Fruit fly (Drosophila melanogaster) whole organism: Measurements from ENCODE around the gene yrt.

Experiments used
- CG8478 ChIP-seq: fragments of >200 bp; optimal IDR thresholded peaks from 2 replicates; lab custom pipeline; 2018; ENCODE audit warnings: inconsistent platforms
- Dll ChIP-seq: fragments of >200 bp; optimal IDR thresholded peaks from 2 replicates; lab custom pipeline; 2017
- EcR ChIP-seq, 2 experiments: fragments of >200 bp; optimal IDR thresholded peaks; 2 replicates each; lab custom pipeline; 2017; ENCODE audit warnings: missing biosample characterization in 2 of 2, missing genetic modification characterization in 2 of 2, missing genetic modification reagents in 2 of 2
- pan ChIP-seq: fragments of >200 bp; optimal IDR thresholded peaks from 2 replicates; lab custom pipeline; 2017
- psq ChIP-seq: fragments of >200 bp; optimal IDR thresholded peaks from 2 replicates; lab custom pipeline; 2017
- usp ChIP-seq: fragments of >200 bp; optimal IDR thresholded peaks from 2 replicates; lab custom pipeline; 2017; ENCODE audit warnings: missing biosample characterization, missing genetic modification characterization, mixed read lengths

The yrt gene

DNA sequence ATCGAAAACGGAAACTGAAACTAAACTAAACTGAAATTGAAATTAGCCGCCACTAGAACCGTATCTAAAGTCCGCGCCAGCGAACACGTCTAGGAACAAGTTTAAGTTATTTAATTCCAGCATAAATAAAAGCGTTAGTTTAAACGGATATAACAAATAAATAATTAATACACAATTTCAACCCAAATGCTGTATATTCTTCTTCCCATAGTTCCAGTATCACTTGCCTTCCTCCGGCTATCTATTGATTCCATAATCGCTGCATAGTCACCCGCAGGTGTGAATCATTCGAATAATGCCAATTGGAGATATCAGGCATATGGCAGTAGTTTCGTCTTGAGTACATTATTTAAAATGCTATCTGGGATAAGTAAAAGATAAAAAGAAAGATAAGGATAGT is 49.7 kb downstream of the yrt start:
- TF ChIP-seq pan (lab: Kevin White, UChicago) (no peak), psq (lab: Kevin White, UChicago) (no peak), EcR (GFP tag; optimal IDR thresholded peaks at IDR 0.05; lab: Kevin White, UChicago) (no peak), usp (GFP tag; lab: Kevin White, UChicago) (no peak), CG8478 (lab: Kevin White, UChicago) (no peak), Dll (lab: Kevin White, UChicago) (no peak)

DNA sequence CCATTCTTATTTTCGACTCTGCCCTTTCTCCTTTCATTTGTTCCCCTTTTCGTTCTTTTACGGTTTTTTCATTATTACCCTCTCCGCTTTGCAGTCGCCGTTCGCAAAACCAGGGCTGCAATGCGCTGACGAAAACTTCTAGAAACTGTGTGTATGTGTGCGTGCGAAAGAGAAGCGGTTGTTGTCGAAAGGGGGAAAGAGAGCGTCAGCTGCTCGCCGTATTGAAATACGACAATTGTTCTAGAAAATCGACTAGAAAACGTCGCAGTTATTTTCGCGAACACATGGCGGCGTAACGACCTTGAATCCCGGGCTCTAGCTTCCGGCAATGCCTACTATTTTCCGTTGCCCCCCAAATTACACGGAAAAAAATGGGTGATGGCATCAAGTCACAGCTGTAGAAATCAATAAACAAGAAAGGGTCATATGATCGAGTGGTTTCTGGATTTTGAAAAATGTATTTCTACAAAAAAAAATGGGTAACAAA is 52.1 kb downstream of the yrt start:
- no peak for TF ChIP-seq pan (lab: Kevin White, UChicago)
- no peak for TF ChIP-seq psq (lab: Kevin White, UChicago)
- no peak for TF ChIP-seq EcR (GFP tag; optimal IDR thresholded peaks at IDR 0.05; lab: Kevin White, UChicago)
- no peak for TF ChIP-seq CG8478 (lab: Kevin White, UChicago)
- no peak for TF ChIP-seq Dll (lab: Kevin White, UChicago)
- TF ChIP-seq usp (GFP tag; lab: Kevin White, UChicago): no peak

DNA sequence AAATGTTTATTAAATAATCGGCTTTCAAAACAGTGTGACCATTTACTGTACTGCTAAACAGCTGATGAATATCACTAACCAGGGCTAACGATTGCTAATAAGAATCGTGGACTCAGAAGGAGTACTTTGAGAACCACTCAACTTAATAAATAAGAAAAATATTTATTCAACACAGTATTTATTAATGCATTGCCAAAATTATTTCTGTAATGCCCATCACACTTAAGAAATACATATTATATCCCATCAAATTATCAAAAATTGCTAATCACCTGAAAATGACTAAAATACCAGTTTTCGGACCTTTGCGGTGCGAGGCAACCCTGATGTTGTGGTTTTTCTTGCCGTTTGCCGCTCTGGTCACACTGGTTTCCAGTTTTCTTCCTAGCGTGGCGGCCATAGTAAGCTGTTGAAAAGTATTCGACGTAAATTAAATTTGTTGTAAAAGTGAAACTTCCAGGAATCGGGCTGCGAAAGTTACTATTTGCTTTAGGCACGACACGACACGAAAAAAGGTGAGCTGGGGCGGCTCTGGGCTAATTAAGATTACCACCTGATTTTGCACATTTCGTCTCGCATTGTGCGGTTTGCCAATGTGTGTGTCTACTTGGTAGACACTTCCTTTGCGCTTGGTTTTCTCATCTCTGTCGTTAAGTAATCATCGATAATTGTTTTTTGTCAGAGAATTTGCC is 52.9 kb downstream of the yrt start, which contains the start of the genes mRpS21 and Droj2:
Gene mRpS21, minus strand, starts transcription at position 66 of the 692 bp plus-strand sequence.
Gene Droj2, plus strand, starts transcription at position 363 of the 692 bp plus-strand sequence.
- TF ChIP-seq CG8478 (lab: Kevin White, UChicago) (no peak), pan (lab: Kevin White, UChicago) (no peak), EcR (GFP tag; optimal IDR thresholded peaks at IDR 0.05; lab: Kevin White, UChicago) (no peak), usp (GFP tag; lab: Kevin White, UChicago) (no peak), psq (lab: Kevin White, UChicago) (no peak), Dll (lab: Kevin White, UChicago) (no peak)

DNA sequence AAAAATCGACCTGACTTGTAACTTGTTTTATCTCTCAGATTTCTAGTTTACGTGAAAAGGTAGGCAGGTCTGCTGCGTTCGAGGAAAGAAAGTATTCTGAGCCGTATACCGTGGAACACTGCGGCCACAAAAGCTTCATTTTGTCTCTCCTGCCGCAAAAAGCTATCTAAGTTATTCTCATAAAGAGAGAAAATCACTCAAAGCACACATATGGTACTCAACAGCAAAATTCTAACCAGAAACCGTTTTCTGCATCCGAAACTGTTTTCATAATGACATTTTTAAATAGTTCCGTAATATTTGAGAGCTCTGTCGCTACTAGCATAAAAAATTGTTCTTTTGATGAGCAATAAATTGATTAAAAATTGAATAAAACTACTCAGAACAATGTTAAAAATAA is 55.1 kb downstream of the yrt start, which contains the start of the genes CG9813 and CG8870:
Gene CG9813, minus strand, starts transcription at position 101 of the 400 bp plus-strand sequence.
Gene CG8870, plus strand, starts transcription at position 168 of the 400 bp plus-strand sequence.
- TF ChIP-seq usp (GFP tag; lab: Kevin White, UChicago): no peak
- no peak for TF ChIP-seq psq (lab: Kevin White, UChicago)
- TF ChIP-seq CG8478 (lab: Kevin White, UChicago): no peak
- TF ChIP-seq pan (lab: Kevin White, UChicago): no peak
- no peak for TF ChIP-seq EcR (GFP tag; optimal IDR thresholded peaks at IDR 0.05; lab: Kevin White, UChicago)
- no peak for TF ChIP-seq Dll (lab: Kevin White, UChicago)
